Worm (Caenorhabditis elegans): ENCODE measurements around the gene srbc-11.

DNA sequence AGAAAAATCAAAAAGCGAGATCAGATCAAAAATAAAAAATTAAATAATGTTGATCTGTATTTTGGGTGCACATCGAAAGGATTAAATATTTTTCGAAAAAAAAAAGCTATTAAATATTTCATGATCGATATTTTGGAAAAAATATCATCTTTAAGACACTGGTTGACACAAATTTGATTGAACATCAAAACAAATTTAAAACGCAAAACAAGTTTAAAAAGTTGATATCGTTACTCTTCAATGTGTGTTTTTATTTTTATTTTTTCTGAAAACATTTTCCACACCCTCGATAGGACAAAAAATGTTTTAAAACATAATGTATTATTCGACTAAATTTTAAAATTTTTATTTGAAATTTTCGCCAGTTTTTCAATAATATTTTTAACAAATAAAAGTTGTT is 42.9 kb upstream of the srbc-11 start, which contains the start of gene C54F6.12:
- TF ChIP-seq lag-1 (GFP tag; IDR thresholded peaks at IDR 0.05) (no peak), mel-28 (tag; optimal IDR thresholded peaks at IDR 0.05; ENCODE audit: borderline replicate concordance) (no peak), Y95B8A.8 (GFP tag; IDR thresholded peaks at IDR 0.05) (no peak), zim-3 (tag; optimal IDR thresholded peaks at IDR 0.05) (no peak), ama-1 (optimal IDR thresholded peaks at IDR 0.05) (no peak), ama-1 (GFP tag; optimal IDR thresholded peaks at IDR 0.05) (no peak)

Data from whole organism, young adult.